Fruit fly (Drosophila melanogaster) whole organism, embryonic: ENCODE measurements around the gene CG31381.

ENCODE experiments used
- Antp ChIP-seq: fragments of 200-800 bp; sonication (Bioruptor generic); optimal IDR thresholded peaks from 3 replicates; lab custom pipeline; 2016; ENCODE audit warnings: missing biosample characterization, missing genetic modification characterization
- Atf-2 ChIP-seq: fragments of 200-800 bp; sonication (Bioruptor generic); optimal IDR thresholded peaks from 2 replicates; lab custom pipeline; 2016; ENCODE audit warnings: missing biosample characterization, missing genetic modification characterization
- Atf3 ChIP-seq: fragments of 200-800 bp; sonication (Bioruptor generic); optimal IDR thresholded peaks from 3 replicates; lab custom pipeline; 2016; ENCODE audit warnings: missing biosample characterization, missing genetic modification characterization
- Atf6 ChIP-seq: fragments of 200-800 bp; sonication (Bioruptor generic); IDR thresholded peaks from 2 replicates; pipeline ENCODE4 v1.3.6; 2022; ENCODE audit warnings: missing biosample characterization, missing genetic modification characterization
- CG10431 ChIP-seq: fragments of 200-800 bp; sonication (Bioruptor generic); optimal IDR thresholded peaks from 3 replicates; lab custom pipeline; 2018; ENCODE audit warnings: missing biosample characterization, mild to moderate bottlenecking, missing genetic modification characterization
- CG11695 ChIP-seq: fragments of 200-800 bp; sonication (Bioruptor generic); IDR thresholded peaks from 3 replicates; pipeline ENCODE4 v1.3.6; 2022; ENCODE audit warnings: missing biosample characterization, missing genetic modification characterization
- CG13894 ChIP-seq: fragments of 200-800 bp; sonication (Bioruptor generic); optimal IDR thresholded peaks from 3 replicates; lab custom pipeline; 2018; ENCODE audit warnings: missing biosample characterization, mild to moderate bottlenecking, missing genetic modification characterization, moderate library complexity
- CG14710 ChIP-seq: fragments of 200-800 bp; sonication (Bioruptor generic); optimal IDR thresholded peaks from 3 replicates; lab custom pipeline; 2019; ENCODE audit warnings: missing biosample characterization, mild to moderate bottlenecking, missing genetic modification characterization, moderate library complexity
- CG15514 ChIP-seq: fragments of 200-800 bp; sonication (Bioruptor generic); optimal IDR thresholded peaks from 3 replicates; lab custom pipeline; 2017; ENCODE audit warnings: missing biosample characterization, missing genetic modification characterization, mild to moderate bottlenecking, moderate library complexity, missing genetic modification reagents
- CG1603 ChIP-seq: fragments of 200-800 bp; sonication (Bioruptor generic); optimal IDR thresholded peaks from 2 replicates; lab custom pipeline; 2019; ENCODE audit warnings: missing biosample characterization, mild to moderate bottlenecking, missing genetic modification characterization, moderate library complexity
- CG1647 ChIP-seq: fragments of 200-800 bp; sonication (Bioruptor generic); optimal IDR thresholded peaks from 3 replicates; lab custom pipeline; 2016; ENCODE audit warnings: missing biosample characterization, missing genetic modification characterization
- CG17186 ChIP-seq: fragments of 200-800 bp; sonication (Bioruptor generic); optimal IDR thresholded peaks from 3 replicates; lab custom pipeline; 2017; ENCODE audit warnings: missing biosample characterization, missing genetic modification reagents, missing genetic modification characterization
- CG33213 ChIP-seq: fragments of 200-800 bp; sonication (Bioruptor generic); optimal IDR thresholded peaks from 3 replicates; lab custom pipeline; 2016; ENCODE audit warnings: missing biosample characterization, missing genetic modification characterization
- CG33557 ChIP-seq: fragments of 200-800 bp; sonication (Bioruptor generic); optimal IDR thresholded peaks from 2 replicates; lab custom pipeline; 2019; ENCODE audit warnings: missing biosample characterization, mild to moderate bottlenecking, missing genetic modification characterization, moderate library complexity
- CG3847 ChIP-seq: fragments of 200-800 bp; sonication (Bioruptor generic); IDR thresholded peaks from 2 replicates; pipeline ENCODE4 v1.3.6; 2022; ENCODE audit warnings: missing biosample characterization, missing genetic modification characterization
- CG6683 ChIP-seq: fragments of 200-800 bp; sonication (Bioruptor generic); optimal IDR thresholded peaks from 2 replicates; lab custom pipeline; 2017; ENCODE audit warnings: missing biosample characterization, mild to moderate bottlenecking, missing genetic modification characterization, missing genetic modification reagents
- CG6765 ChIP-seq: fragments of 200-800 bp; sonication (Bioruptor generic); optimal IDR thresholded peaks from 3 replicates; lab custom pipeline; 2017; ENCODE audit warnings: missing biosample characterization, mild to moderate bottlenecking, missing genetic modification characterization
- Dp ChIP-seq: fragments of 200-800 bp; sonication (Bioruptor generic); optimal IDR thresholded peaks from 2 replicates; lab custom pipeline; 2018; ENCODE audit warnings: missing biosample characterization, mild to moderate bottlenecking, missing genetic modification characterization, moderate library complexity
- Hmr ChIP-seq: fragments of 200-800 bp; sonication (Bioruptor generic); optimal IDR thresholded peaks from 3 replicates; lab custom pipeline; 2017; ENCODE audit warnings: mild to moderate bottlenecking, missing biosample characterization, missing genetic modification reagents, missing genetic modification characterization
- Jarid2 ChIP-seq: fragments of 200-800 bp; sonication (Bioruptor generic); optimal IDR thresholded peaks from 3 replicates; lab custom pipeline; 2017; ENCODE audit warnings: mild to moderate bottlenecking, missing biosample characterization, missing genetic modification reagents, missing genetic modification characterization
- MTF-1 ChIP-seq: fragments of 200-800 bp; sonication (Bioruptor generic); optimal IDR thresholded peaks from 2 replicates; lab custom pipeline; 2018; ENCODE audit warnings: missing biosample characterization, mild to moderate bottlenecking, missing genetic modification characterization, borderline replicate concordance
- Scr ChIP-seq: fragments of 200-800 bp; sonication (Bioruptor generic); IDR thresholded peaks from 2 replicates; pipeline ENCODE4 v1.3.6; 2022; ENCODE audit warnings: missing biosample characterization, missing genetic modification characterization; ENCODE audit not compliant: partially characterized antibody
- Six4 ChIP-seq: fragments of 200-800 bp; sonication (Bioruptor generic); optimal IDR thresholded peaks from 2 replicates; lab custom pipeline; 2016; ENCODE audit warnings: missing biosample characterization, missing genetic modification characterization
- Xrp1 ChIP-seq: fragments of 200-800 bp; sonication (Bioruptor generic); IDR thresholded peaks from 2 replicates; pipeline ENCODE4 v1.3.6; 2022; ENCODE audit warnings: missing biosample characterization, missing genetic modification characterization
- ase ChIP-seq: fragments of 200-800 bp; sonication (Bioruptor generic); IDR thresholded peaks from 3 replicates; pipeline ENCODE4 v1.3.6; 2022; ENCODE audit warnings: missing biosample characterization, missing genetic modification characterization
- chif ChIP-seq, 2 experiments: fragments of 200-800 bp; sonication (Bioruptor generic); optimal IDR thresholded peaks; 3 replicates each; lab custom pipeline; 2016; ENCODE audit warnings: missing biosample characterization in 2 of 2, missing genetic modification characterization in 2 of 2
- chinmo ChIP-seq: fragments of 200-800 bp; sonication (Bioruptor generic); IDR thresholded peaks from 4 replicates; pipeline ENCODE4 v1.3.6; 2022; ENCODE audit warnings: missing biosample characterization, missing genetic modification characterization; ENCODE audit not compliant: partially characterized antibody
- chn ChIP-seq: fragments of 200-800 bp; sonication (Bioruptor generic); optimal IDR thresholded peaks from 2 replicates; lab custom pipeline; 2016; ENCODE audit warnings: missing biosample characterization, missing genetic modification characterization
- crp ChIP-seq, 2 experiments: fragments of 200-800 bp; sonication (Bioruptor generic); optimal IDR thresholded peaks; 2 replicates in 1 of 2; 3 replicates in 1 of 2; lab custom pipeline; 2017; ENCODE audit warnings: missing biosample characterization in 2 of 2, missing genetic modification characterization in 2 of 2, mild to moderate bottlenecking in 1 of 2, moderate library complexity in 1 of 2
- cwo ChIP-seq: fragments of 200-800 bp; sonication (Bioruptor generic); optimal IDR thresholded peaks from 3 replicates; lab custom pipeline; 2017; ENCODE audit warnings: missing biosample characterization, missing genetic modification characterization, mild to moderate bottlenecking, moderate library complexity, missing genetic modification reagents
- dpn ChIP-seq, 2 experiments: fragments of 200-800 bp; sonication (Bioruptor generic); optimal IDR thresholded peaks; 3 replicates each; lab custom pipeline; 2016; ENCODE audit warnings: missing biosample characterization in 2 of 2, missing genetic modification characterization in 2 of 2
- fd96Cb ChIP-seq: fragments of 200-800 bp; sonication (Bioruptor generic); optimal IDR thresholded peaks from 2 replicates; lab custom pipeline; 2018; ENCODE audit warnings: missing biosample characterization, mild to moderate bottlenecking, missing genetic modification characterization, moderate library complexity
- gfzf ChIP-seq: fragments of 200-800 bp; sonication (Bioruptor generic); optimal IDR thresholded peaks from 2 replicates; lab custom pipeline; 2016; ENCODE audit warnings: missing biosample characterization, mild to moderate bottlenecking, missing genetic modification characterization, moderate library complexity
- grau ChIP-seq: fragments of 200-800 bp; optimal IDR thresholded peaks from 3 replicates; lab custom pipeline; 2019; ENCODE audit warnings: missing biosample characterization, mild to moderate bottlenecking, missing genetic modification characterization, moderate library complexity
- gsb ChIP-seq: fragments of 200-800 bp; sonication (Bioruptor generic); IDR thresholded peaks from 2 replicates; pipeline ENCODE4 v1.3.6; 2022; ENCODE audit warnings: missing biosample characterization, missing genetic modification characterization
- hth ChIP-seq: fragments of >200 bp; optimal IDR thresholded peaks from 2 replicates; lab custom pipeline; 2017; ENCODE audit warnings: inconsistent platforms
- kni ChIP-seq: fragments of 200-800 bp; sonication (Bioruptor generic); optimal IDR thresholded peaks from 3 replicates; lab custom pipeline; 2017; ENCODE audit warnings: mild to moderate bottlenecking, missing biosample characterization, missing genetic modification reagents, missing genetic modification characterization
- knrl ChIP-seq: fragments of 200-800 bp; sonication (Bioruptor generic); IDR thresholded peaks from 3 replicates; pipeline ENCODE4 v1.3.6; 2022; ENCODE audit warnings: missing biosample characterization, missing genetic modification characterization; ENCODE audit not compliant: partially characterized antibody
- mam ChIP-seq: fragments of 200-800 bp; sonication (Bioruptor generic); optimal IDR thresholded peaks from 3 replicates; lab custom pipeline; 2016; ENCODE audit warnings: missing biosample characterization, missing genetic modification characterization
- mld ChIP-seq: fragments of 200-800 bp; sonication (Bioruptor generic); IDR thresholded peaks from 3 replicates; pipeline ENCODE4 v1.3.6; 2022; ENCODE audit warnings: missing biosample characterization, missing genetic modification characterization; ENCODE audit not compliant: partially characterized antibody
- nerfin-1 ChIP-seq: fragments of 200-800 bp; sonication (Bioruptor generic); optimal IDR thresholded peaks from 3 replicates; lab custom pipeline; 2019; ENCODE audit warnings: missing biosample characterization, mild to moderate bottlenecking, missing genetic modification characterization, moderate library complexity
- otp ChIP-seq: fragments of 200-800 bp; sonication (Bioruptor generic); IDR thresholded peaks from 3 replicates; pipeline ENCODE4, ENCODE4 v1.3.6; 2022; ENCODE audit warnings: missing biosample characterization, missing genetic modification characterization
- pan ChIP-seq, 4 experiments: fragments of >200 bp in 3 of 4; fragments of 200-800 bp in 1 of 4; sonication (Bioruptor generic) in 1 of 4; optimal IDR thresholded peaks in 3 of 4; IDR thresholded peaks in 1 of 4; 2 replicates each; pipeline versions ENCODE4 v1.3.6 to Lab custom; 2017 to 2022; ENCODE audit warnings: missing biosample characterization in 2 of 4, missing genetic modification characterization in 2 of 4, mixed read lengths in 1 of 4
- peb ChIP-seq: fragments of 200-800 bp; sonication (Bioruptor generic); IDR thresholded peaks from 2 replicates; pipeline ENCODE4 v1.3.6; 2022; ENCODE audit warnings: missing biosample characterization, missing genetic modification characterization
- phol ChIP-seq: fragments of 200-800 bp; sonication (Bioruptor generic); optimal IDR thresholded peaks from 3 replicates; lab custom pipeline; 2018; ENCODE audit warnings: missing biosample characterization, mild to moderate bottlenecking, missing genetic modification characterization, moderate library complexity
- repo ChIP-seq: fragments of 200-800 bp; sonication (Bioruptor generic); optimal IDR thresholded peaks from 2 replicates; lab custom pipeline; 2016; ENCODE audit warnings: missing biosample characterization, missing genetic modification characterization
- slou ChIP-seq: fragments of 200-800 bp; sonication (Bioruptor generic); optimal IDR thresholded peaks from 3 replicates; lab custom pipeline; 2016; ENCODE audit warnings: missing biosample characterization, missing genetic modification characterization
- vvl ChIP-seq: fragments of 200-800 bp; sonication (Bioruptor generic); IDR thresholded peaks from 2 replicates; pipeline ENCODE4 v1.3.6; 2022; ENCODE audit warnings: missing biosample characterization, missing genetic modification characterization

Gene CG31381

dm6 chr3R:24870389-24871048 lies 6.3 kb upstream of the CG31381 start, which contains the start of gene CycB3 (continued):
- peak; percentile 89 for TF ChIP-seq CG17186
- TF ChIP-seq crp (GFP tag; optimal IDR thresholded peaks at IDR 0.05; lab: Kevin White, UChicago), result peak in 1 of 2 experiments; percentile 64
- TF ChIP-seq CG11695, result no peak
- TF ChIP-seq Xrp1 (GFP tag; lab: Robert Waterston, UW), result no peak
- TF ChIP-seq grau (tag; lab: Kevin White, UChicago), result peak; percentile 16
- TF ChIP-seq slou (GFP tag; lab: Kevin White, UChicago), result no peak
- TF ChIP-seq CG1647 (GFP tag; lab: Kevin White, UChicago), result no peak
- peak; percentile 9 for TF ChIP-seq CG6765 (GFP tag; lab: Kevin White, UChicago)
- TF ChIP-seq CG3847 (GFP tag; lab: Robert Waterston, UW), result peak; percentile 42
- peak; percentile 62; the same call in 2 of the 4 replicates for TF ChIP-seq chinmo
- TF ChIP-seq MTF-1 (GFP tag; lab: Kevin White, UChicago), result peak; percentile 63
- TF ChIP-seq Atf3 (GFP tag; lab: Kevin White, UChicago), result no peak
- peak; percentile 99 for TF ChIP-seq Dp (GFP tag; lab: Kevin White, UChicago)
- TF ChIP-seq hth (lab: Kevin White, UChicago), result no peak
- TF ChIP-seq repo, result peak; percentile 25
- TF ChIP-seq cwo (GFP tag; lab: Kevin White, UChicago), result no peak
- TF ChIP-seq CG15514 (GFP tag; lab: Kevin White, UChicago), result peak; percentile 81
- TF ChIP-seq kni (GFP tag; lab: Kevin White, UChicago), result peak; percentile 55
- TF ChIP-seq CG14710, result peak; percentile 84
- TF ChIP-seq fd96Cb (tag; lab: Kevin White, UChicago), result no peak
- no peak for TF ChIP-seq otp (GFP tag; lab: Robert Waterston, UW)
- TF ChIP-seq dpn (GFP tag; optimal IDR thresholded peaks at IDR 0.05; lab: Kevin White, UChicago), result peak in 1 of 2 experiments; percentile 2
- TF ChIP-seq gsb (GFP tag; lab: Robert Waterston, UW), result no peak
- TF ChIP-seq gfzf (GFP tag; lab: Kevin White, UChicago), result peak; percentile 92
- peak; percentile 63 for TF ChIP-seq CG33213
- no peak for TF ChIP-seq CG6683 (GFP tag; lab: Kevin White, UChicago)
- no peak for TF ChIP-seq Atf6
- TF ChIP-seq CG13894, result no peak
- TF ChIP-seq Hmr, result peak; percentile 42
- peak; percentile 8 for TF ChIP-seq CG33557
- TF ChIP-seq nerfin-1 (tag; lab: Kevin White, UChicago), result peak; percentile 40
- peak in 1 of 2 experiments; percentile 25 for TF ChIP-seq chif (GFP tag; optimal IDR thresholded peaks at IDR 0.05; lab: Kevin White, UChicago)
- TF ChIP-seq Antp (GFP tag; lab: Kevin White, UChicago), result no peak
- peak; percentile 91 for TF ChIP-seq CG1603 (tag; lab: Kevin White, UChicago)
- TF ChIP-seq Jarid2 (GFP tag; lab: Kevin White, UChicago), result peak; percentile 26
- TF ChIP-seq ase (GFP tag; lab: Robert Waterston, UW), result peak; percentile 36; the same call in 1 of the 3 replicates
- no peak for TF ChIP-seq pan (optimal IDR thresholded peaks at IDR 0.05; lab: Kevin White, UChicago)
- TF ChIP-seq pan (GFP tag; optimal IDR thresholded peaks at IDR 0.05 in 1 of 2, IDR thresholded peaks at IDR 0.05 in 1 of 2), result peak in 1 of 2 experiments; percentile 38
- peak; percentile 27; the same call in 1 of the 3 replicates for TF ChIP-seq knrl (GFP tag; lab: Robert Waterston, UW)
- no peak for TF ChIP-seq peb (GFP tag; lab: Robert Waterston, UW)
- TF ChIP-seq mam (GFP tag; lab: Kevin White, UChicago), result no peak
- peak; percentile 64 for TF ChIP-seq vvl
- no peak for TF ChIP-seq chn (GFP tag; lab: Kevin White, UChicago)
- TF ChIP-seq mld, result no peak
- peak; percentile 91 for TF ChIP-seq phol (tag; lab: Kevin White, UChicago)
- no peak for TF ChIP-seq Atf-2
- TF ChIP-seq Scr (GFP tag; lab: Robert Waterston, UW), result peak; percentile 44; the same call in 1 of the 2 replicates
- TF ChIP-seq CG10431 (GFP tag; lab: Kevin White, UChicago), result peak; percentile 54
- no peak for TF ChIP-seq Six4 (GFP tag; lab: Kevin White, UChicago)
